Fruit fly (Drosophila melanogaster): ENCODE results near the gene Sdhaf3.

Gene Sdhaf3

dm6 chr3R:16500919-16501851 lies 18.9 kb upstream of the Sdhaf3 start, which contains the start of gene Decay:
Gene Decay, minus strand, starts transcription at chr3R:16501050.
- TF ChIP-seq sv (GFP tag; optimal IDR thresholded peaks at IDR 0.05) (no peak), usp (GFP tag; optimal IDR thresholded peaks at IDR 0.05) (no peak), Rel (GFP tag; optimal IDR thresholded peaks at IDR 0.05) (no peak), Rel (tag; optimal IDR thresholded peaks at IDR 0.05) (no peak), GATAd (GFP tag; optimal IDR thresholded peaks at IDR 0.05) (no peak), lola (GFP tag; optimal IDR thresholded peaks at IDR 0.05) (no peak), h (GFP tag; optimal IDR thresholded peaks at IDR 0.05) (peak; percentile 28), tai (GFP tag; optimal IDR thresholded peaks at IDR 0.05) (no peak), brk (GFP tag; optimal IDR thresholded peaks at IDR 0.05) (no peak), br (GFP tag; optimal IDR thresholded peaks at IDR 0.05) (peak; percentile 8), Vsx2 (GFP tag; optimal IDR thresholded peaks at IDR 0.05; ENCODE audit: partially characterized antibody) (peak; percentile 90), dmrt93B (GFP tag; optimal IDR thresholded peaks at IDR 0.05) (no peak), Mio (GFP tag; optimal IDR thresholded peaks at IDR 0.05) (no peak), ey (GFP tag; optimal IDR thresholded peaks at IDR 0.05) (peak; percentile 16), jim (GFP tag; optimal IDR thresholded peaks at IDR 0.05) (no peak), OdsH (GFP tag; optimal IDR thresholded peaks at IDR 0.05) (peak; percentile 28), foxo (GFP tag; optimal IDR thresholded peaks at IDR 0.05) (peak in 1 of 2 experiments; percentile 28), CG32264 (GFP tag; optimal IDR thresholded peaks at IDR 0.05) (no peak), rgr (GFP tag; optimal IDR thresholded peaks at IDR 0.05) (peak; percentile 40), woc (GFP tag; optimal IDR thresholded peaks at IDR 0.05) (no peak), fru (GFP tag; optimal IDR thresholded peaks at IDR 0.05) (peak; percentile 47), Hnf4 (GFP tag; optimal IDR thresholded peaks at IDR 0.05) (peak; percentile 26)

- TF ChIP-seq Hnf4 (GFP tag; optimal IDR thresholded peaks at IDR 0.05) (no peak), CG32264 (GFP tag; optimal IDR thresholded peaks at IDR 0.05) (no peak), dsf (GFP tag; optimal IDR thresholded peaks at IDR 0.05; ENCODE audit: borderline replicate concordance) (no peak)
These were observed 16.6 kb upstream of the Sdhaf3 start, which contains the start of gene Gr89a for dm6 chr3R:16498859-16499258. Gene Gr89a, minus strand, starts transcription at chr3R:16498959.

dm6 chr3R:16497379-16497778 lies 15.1 kb upstream of the Sdhaf3 start:
- no peak for TF ChIP-seq Abd-B (GFP tag; optimal IDR thresholded peaks at IDR 0.05)
- no peak for TF ChIP-seq brk (GFP tag; optimal IDR thresholded peaks at IDR 0.05)
- peak; percentile 63 for TF ChIP-seq psq (GFP tag; optimal IDR thresholded peaks at IDR 0.05)
- no peak for TF ChIP-seq N (GFP tag; optimal IDR thresholded peaks at IDR 0.05)
- TF ChIP-seq Hr78 (GFP tag; optimal IDR thresholded peaks at IDR 0.05): no peak
- peak; percentile 44 for TF ChIP-seq dmrt93B (GFP tag; optimal IDR thresholded peaks at IDR 0.05)
- no peak for TF ChIP-seq lola (GFP tag; optimal IDR thresholded peaks at IDR 0.05)
- peak; percentile 69 for TF ChIP-seq HLH106 (tag; optimal IDR thresholded peaks at IDR 0.05)
- no peak for TF ChIP-seq woc (GFP tag; optimal IDR thresholded peaks at IDR 0.05)
- TF ChIP-seq dl (GFP tag; optimal IDR thresholded peaks at IDR 0.05; ENCODE audit: insufficient read depth in 1 of 2, partially characterized antibody in 2 of 2): no peak
- TF ChIP-seq CrebA (GFP tag; optimal IDR thresholded peaks at IDR 0.05; ENCODE audit: borderline replicate concordance): no peak
- TF ChIP-seq foxo (GFP tag; optimal IDR thresholded peaks at IDR 0.05): peak in 1 of 2 experiments; percentile 80
- TF ChIP-seq OdsH (GFP tag; optimal IDR thresholded peaks at IDR 0.05): peak; percentile 69
- TF ChIP-seq CG9705 (GFP tag; optimal IDR thresholded peaks at IDR 0.05): peak; percentile 26
- TF ChIP-seq Rel (GFP tag; optimal IDR thresholded peaks at IDR 0.05): no peak
- TF ChIP-seq Rel (tag; optimal IDR thresholded peaks at IDR 0.05): no peak
- TF ChIP-seq Mio (GFP tag; optimal IDR thresholded peaks at IDR 0.05): no peak
- TF ChIP-seq Myc (optimal IDR thresholded peaks at IDR 0.05): peak; percentile 89
- no peak for TF ChIP-seq pan (optimal IDR thresholded peaks at IDR 0.05)
- peak; percentile 26 for TF ChIP-seq ey (GFP tag; optimal IDR thresholded peaks at IDR 0.05)
- TF ChIP-seq usp (GFP tag; optimal IDR thresholded peaks at IDR 0.05): no peak
- TF ChIP-seq CG32264 (GFP tag; optimal IDR thresholded peaks at IDR 0.05): no peak
- no peak for TF ChIP-seq jim (GFP tag; optimal IDR thresholded peaks at IDR 0.05)
- peak; percentile 66 for TF ChIP-seq sv (GFP tag; optimal IDR thresholded peaks at IDR 0.05)
- TF ChIP-seq Vsx2 (GFP tag; optimal IDR thresholded peaks at IDR 0.05; ENCODE audit: partially characterized antibody): no peak
- peak; percentile 23 for TF ChIP-seq sage (GFP tag; optimal IDR thresholded peaks at IDR 0.05)
- no peak for TF ChIP-seq tai (GFP tag; optimal IDR thresholded peaks at IDR 0.05)
- no peak for TF ChIP-seq Sp1 (GFP tag; optimal IDR thresholded peaks at IDR 0.05)
- peak; percentile 74 for TF ChIP-seq rgr (GFP tag; optimal IDR thresholded peaks at IDR 0.05)
- no peak for TF ChIP-seq GATAd (GFP tag; optimal IDR thresholded peaks at IDR 0.05)
- TF ChIP-seq h (GFP tag; optimal IDR thresholded peaks at IDR 0.05): peak; percentile 67
- TF ChIP-seq dsf (GFP tag; optimal IDR thresholded peaks at IDR 0.05; ENCODE audit: borderline replicate concordance): no peak
- peak; percentile 57 for TF ChIP-seq br (GFP tag; optimal IDR thresholded peaks at IDR 0.05)
- no peak for TF ChIP-seq Jra (GFP tag; optimal IDR thresholded peaks at IDR 0.05)
- TF ChIP-seq fru (GFP tag; optimal IDR thresholded peaks at IDR 0.05): peak; percentile 66
- no peak for TF ChIP-seq Dif (GFP tag; optimal IDR thresholded peaks at IDR 0.05; ENCODE audit: partially characterized antibody)
- TF ChIP-seq Hr83 (GFP tag; optimal IDR thresholded peaks at IDR 0.05; ENCODE audit: poor library complexity, severe bottlenecking): peak; percentile 80
- TF ChIP-seq Dfd (GFP tag; optimal IDR thresholded peaks at IDR 0.05): no peak
- no peak for TF ChIP-seq Hnf4 (GFP tag; optimal IDR thresholded peaks at IDR 0.05)
